Fruit fly (Drosophila melanogaster) whole organism, pupa: Measurements from ENCODE around the gene CG32374.

Experiments
- CG14655 ChIP-seq: fragments of 200-800 bp; sonication (Bioruptor generic); optimal IDR thresholded peaks from 3 replicates; lab custom pipeline; 2017; ENCODE audit warnings: mild to moderate bottlenecking, missing biosample characterization, missing genetic modification reagents, missing genetic modification characterization
- CG9948 ChIP-seq: fragments of 200-800 bp; sonication (Bioruptor generic); optimal IDR thresholded peaks from 2 replicates; lab custom pipeline; 2018; ENCODE audit warnings: missing biosample characterization, mild to moderate bottlenecking, missing genetic modification characterization, moderate library complexity
- D1 ChIP-seq: fragments of 200-800 bp; sonication (Bioruptor generic); optimal IDR thresholded peaks from 2 replicates; lab custom pipeline; 2018; ENCODE audit warnings: missing biosample characterization, mild to moderate bottlenecking, missing genetic modification characterization, moderate library complexity
- EcR ChIP-seq: fragments of 200-800 bp; sonication (Bioruptor generic); optimal IDR thresholded peaks from 3 replicates; lab custom pipeline; 2019; ENCODE audit warnings: missing biosample characterization, missing genetic modification characterization, mild to moderate bottlenecking, moderate library complexity, missing genetic modification reagents
- Snoo ChIP-seq: fragments of 200-800 bp; sonication (Bioruptor generic); optimal IDR thresholded peaks from 3 replicates; lab custom pipeline; 2017; ENCODE audit warnings: missing biosample characterization, mild to moderate bottlenecking, missing genetic modification characterization, inconsistent platforms

DNA sequence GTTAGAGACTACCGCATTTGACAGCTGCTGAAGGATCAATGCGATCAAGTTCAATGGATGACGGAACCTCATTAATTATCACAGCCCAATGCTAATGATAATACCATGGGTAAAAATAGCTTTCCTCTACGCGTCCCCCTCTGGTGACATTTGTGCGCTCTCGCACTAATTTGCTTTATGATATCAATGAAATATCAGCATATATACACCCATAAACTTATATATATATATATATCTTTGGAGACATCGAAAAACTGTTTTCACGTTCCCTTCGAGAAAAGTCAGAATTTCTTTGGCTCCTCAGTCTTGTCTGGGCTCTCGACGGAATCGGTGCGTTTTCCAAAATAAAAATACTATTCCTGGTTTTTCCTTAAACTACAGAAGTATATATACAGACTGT is 21.3 kb upstream of the CG32374 start, which contains the start of gene frac:
- TF ChIP-seq CG9948 (tag; lab: Kevin White, UChicago) (no peak), D1 (no peak), Snoo (tag; lab: Kevin White, UChicago) (no peak), CG14655 (GFP tag; lab: Kevin White, UChicago) (no peak), EcR (GFP tag; lab: Kevin White, UChicago) (no peak)
